Worm (Caenorhabditis elegans) whole organism, midembryonic: ENCODE results near the gene W04H10.6.

Experiments used
- T22C8.4 ChIP-seq: fragments of 200-800 bp; sonication (Bioruptor generic); IDR thresholded peaks from 2 replicates; pipeline ENCODE4 v1.3.6; 2022; ENCODE audit warnings: missing genetic modification characterization, missing compliant biosample characterization
- cog-1 ChIP-seq: sonication (generic microtip); optimal IDR thresholded peaks from 2 replicates; lab custom pipeline; 2016; ENCODE audit warnings: missing genetic modification characterization, missing compliant biosample characterization
- flt-1 ChIP-seq: fragments of 200-800 bp; sonication (Bioruptor generic); IDR thresholded peaks from 2 replicates; pipeline ENCODE4 v1.3.6; 2022; ENCODE audit warnings: missing genetic modification characterization, missing compliant biosample characterization
- klf-2 ChIP-seq: fragments of 200-800 bp; sonication (Bioruptor generic); conservative IDR thresholded peaks from 2 replicates; pipeline ENCODE4 v1.3.6; 2022; ENCODE audit warnings: missing genetic modification reagents, missing genetic modification characterization, missing compliant biosample characterization
- med-1 ChIP-seq: sonication (generic microtip); optimal IDR thresholded peaks from 2 replicates; lab custom pipeline; 2017; ENCODE audit warnings: missing genetic modification characterization, mild to moderate bottlenecking, missing compliant biosample characterization, antibody characterized with exemption, missing genetic modification reagents; ENCODE audit not compliant: insufficient read depth
- ref-1 ChIP-seq: fragments of 200-800 bp; sonication (Bioruptor generic); conservative IDR thresholded peaks from 2 replicates; pipeline ENCODE4 v1.3.6; 2022; ENCODE audit warnings: missing genetic modification reagents, missing genetic modification characterization, missing compliant biosample characterization
- tab-1 ChIP-seq: fragments of 200-800 bp; sonication (Bioruptor generic); IDR thresholded peaks from 2 replicates; pipeline ENCODE4 v1.3.6; 2022; ENCODE audit warnings: missing genetic modification characterization, missing compliant biosample characterization
- ztf-23 ChIP-seq: fragments of 200-800 bp; sonication (Bioruptor generic); IDR thresholded peaks from 2 replicates; pipeline ENCODE4 v1.3.6; 2022; ENCODE audit warnings: missing genetic modification reagents, missing genetic modification characterization, missing compliant biosample characterization
- ztf-29 ChIP-seq: fragments of 200-800 bp; sonication (Bioruptor generic); IDR thresholded peaks from 2 replicates; pipeline ENCODE4 v1.3.6; 2022; ENCODE audit warnings: missing genetic modification reagents, missing genetic modification characterization, missing compliant biosample characterization

The W04H10.6 gene

DNA sequence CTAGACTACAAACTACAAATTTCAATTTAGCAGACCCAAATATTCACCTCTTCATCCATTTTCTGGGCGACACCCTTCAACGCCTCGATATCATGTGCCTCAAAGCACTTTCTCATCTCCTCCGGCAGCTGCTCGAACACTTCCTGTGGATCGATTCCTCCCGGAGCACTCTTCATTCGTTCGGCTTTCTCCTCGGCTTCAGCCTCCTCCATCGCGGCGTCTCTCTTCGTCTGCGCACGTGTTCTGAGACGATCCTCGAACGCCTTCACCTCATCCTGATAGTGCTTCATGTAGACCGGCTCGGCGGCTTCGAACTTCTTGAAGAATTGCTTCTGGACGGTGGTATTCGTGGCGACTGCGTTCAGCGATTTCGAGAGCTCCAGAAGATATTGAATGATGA lies 29.4 kb downstream of the W04H10.6 start:
- TF ChIP-seq T22C8.4 (GFP tag; lab: Robert Waterston, UW): no peak
- no peak for TF ChIP-seq cog-1 (tag; lab: Kevin White, UChicago)
- TF ChIP-seq ztf-29 (GFP tag; lab: Robert Waterston, UW): no peak
- TF ChIP-seq med-1 (GFP tag; lab: Kevin White, UChicago): no peak
- no peak for TF ChIP-seq ztf-23 (GFP tag; lab: Robert Waterston, UW)
- no peak for TF ChIP-seq klf-2

DNA sequence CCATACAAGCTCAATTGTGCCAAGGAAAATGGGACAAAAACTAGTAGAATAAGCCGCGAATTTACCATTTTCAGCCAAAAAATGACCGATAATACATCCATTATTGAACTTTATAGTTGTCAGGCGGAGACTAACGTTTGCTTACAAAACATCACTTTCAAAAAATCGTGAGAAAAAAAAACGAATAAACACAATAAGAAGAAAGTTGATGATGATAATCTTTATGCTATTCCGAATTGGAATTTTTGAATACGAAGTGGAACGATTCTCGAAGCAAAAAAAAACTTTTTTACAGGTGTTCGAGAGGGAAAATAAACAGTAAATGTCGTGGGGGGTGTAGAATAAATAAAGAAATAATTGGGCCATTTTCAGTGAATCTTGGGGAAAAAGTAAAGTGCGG lies 30.6 kb downstream of the W04H10.6 start, which contains the start of gene W08F4.7:
Gene W08F4.7 (minus strand): TSS at position 101 of the 400 bp plus-strand sequence.
- TF ChIP-seq ref-1 (GFP tag; lab: Robert Waterston, UW) (no peak), ztf-23 (GFP tag; lab: Robert Waterston, UW) (no peak), T22C8.4 (GFP tag; lab: Robert Waterston, UW) (no peak), flt-1 (GFP tag; lab: Robert Waterston, UW) (no peak), tab-1 (GFP tag; lab: Robert Waterston, UW) (no peak), cog-1 (tag; lab: Kevin White, UChicago) (no peak)

DNA sequence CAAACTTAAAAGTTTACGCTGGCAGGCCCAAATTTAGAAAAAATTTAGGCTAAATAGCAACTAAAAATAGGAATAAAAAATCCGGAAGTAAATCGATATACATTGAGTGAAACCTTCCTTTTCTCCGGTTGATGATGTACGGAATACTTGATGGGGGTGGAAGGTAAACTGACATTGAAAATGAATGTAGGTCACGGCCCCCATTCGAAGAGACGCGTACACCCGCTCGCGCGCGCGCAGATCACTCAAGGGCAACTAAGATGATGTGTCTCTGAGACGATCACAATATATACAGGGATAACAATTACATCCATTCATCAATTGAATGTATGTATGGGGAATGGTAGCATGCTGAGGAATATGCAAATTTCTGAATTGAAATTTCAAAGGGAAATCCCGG lies 34.2 kb downstream of the W04H10.6 start:
- TF ChIP-seq med-1 (GFP tag; lab: Kevin White, UChicago) (no peak), tab-1 (GFP tag; lab: Robert Waterston, UW) (no peak), cog-1 (tag; lab: Kevin White, UChicago) (no peak), ref-1 (GFP tag; lab: Robert Waterston, UW) (no peak), T22C8.4 (GFP tag; lab: Robert Waterston, UW) (no peak), ztf-23 (GFP tag; lab: Robert Waterston, UW) (no peak), ztf-29 (GFP tag; lab: Robert Waterston, UW) (no peak), flt-1 (GFP tag; lab: Robert Waterston, UW) (no peak), klf-2 (no peak)

- TF ChIP-seq ztf-29 (GFP tag; lab: Robert Waterston, UW): peak; percentile 32; the same call in 1 of the 2 replicates
Observed at ce11 chrII:573580-573979, 34.7 kb downstream of the W04H10.6 start.

- no peak for TF ChIP-seq cog-1 (tag; lab: Kevin White, UChicago)
- no peak for TF ChIP-seq med-1 (GFP tag; lab: Kevin White, UChicago)
- no peak for TF ChIP-seq ref-1 (GFP tag; lab: Robert Waterston, UW)
- TF ChIP-seq flt-1 (GFP tag; lab: Robert Waterston, UW): no peak
- TF ChIP-seq klf-2: no peak
- TF ChIP-seq ztf-29 (GFP tag; lab: Robert Waterston, UW): no peak
- no peak for TF ChIP-seq tab-1 (GFP tag; lab: Robert Waterston, UW)
- TF ChIP-seq ztf-23 (GFP tag; lab: Robert Waterston, UW): no peak
- TF ChIP-seq T22C8.4 (GFP tag; lab: Robert Waterston, UW): no peak
Observed at ce11 chrII:572010-572409, 36.2 kb downstream of the W04H10.6 start, which contains the start of gene mlt-8. Gene mlt-8 (minus strand): TSS chrII:572110.

ce11 chrII:568776-569175 lies 39.5 kb downstream of the W04H10.6 start, which contains the start of gene W08F4.5:
Gene W08F4.5 (minus strand): TSS chrII:568876.
- TF ChIP-seq tab-1 (GFP tag; lab: Robert Waterston, UW) (no peak), T22C8.4 (GFP tag; lab: Robert Waterston, UW) (no peak), med-1 (GFP tag; lab: Kevin White, UChicago) (no peak), ztf-23 (GFP tag; lab: Robert Waterston, UW) (no peak), ztf-29 (GFP tag; lab: Robert Waterston, UW) (no peak), ref-1 (GFP tag; lab: Robert Waterston, UW) (no peak), cog-1 (tag; lab: Kevin White, UChicago) (no peak), klf-2 (no peak)
